Fruit fly (Drosophila melanogaster) S2 (cell line): ENCODE data around the gene ppk5.
A peak's percentile ranks its signal among the peaks of the same experiment; 100 is the strongest.

Experiments
- CG8478 ChIP-seq: fragments of >200 bp; optimal IDR thresholded peaks from 2 replicates; lab custom pipeline; 2018
- CTCF ChIP-seq, 2 experiments: fragments of >200 bp; optimal IDR thresholded peaks; 2 replicates each; lab custom pipeline; 2018

The ppk5 gene

DNA sequence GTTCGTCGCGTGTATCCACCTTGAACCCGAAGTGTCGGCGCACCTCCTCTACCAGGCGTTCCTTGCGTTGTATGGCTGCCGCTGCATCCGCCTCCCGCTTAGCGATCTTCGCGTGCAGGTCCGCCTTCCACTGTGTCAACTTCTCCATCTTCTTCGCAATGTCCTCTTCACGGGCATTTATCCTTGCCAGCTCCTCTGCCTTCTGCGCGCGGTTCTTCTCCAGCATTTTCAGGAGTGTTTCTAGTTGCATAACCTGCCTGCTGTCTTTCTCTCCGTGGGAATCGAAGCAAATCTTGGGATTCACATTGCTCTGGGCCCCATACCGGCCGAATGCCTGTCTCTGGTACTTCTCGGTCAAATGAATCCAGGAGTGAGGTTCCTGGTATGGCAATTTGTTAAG is 33.8 kb downstream of the ppk5 start:
- TF ChIP-seq CTCF (optimal IDR thresholded peaks at IDR 0.05; lab: Kevin White, UChicago) (no peak), CG8478 (no peak)

DNA sequence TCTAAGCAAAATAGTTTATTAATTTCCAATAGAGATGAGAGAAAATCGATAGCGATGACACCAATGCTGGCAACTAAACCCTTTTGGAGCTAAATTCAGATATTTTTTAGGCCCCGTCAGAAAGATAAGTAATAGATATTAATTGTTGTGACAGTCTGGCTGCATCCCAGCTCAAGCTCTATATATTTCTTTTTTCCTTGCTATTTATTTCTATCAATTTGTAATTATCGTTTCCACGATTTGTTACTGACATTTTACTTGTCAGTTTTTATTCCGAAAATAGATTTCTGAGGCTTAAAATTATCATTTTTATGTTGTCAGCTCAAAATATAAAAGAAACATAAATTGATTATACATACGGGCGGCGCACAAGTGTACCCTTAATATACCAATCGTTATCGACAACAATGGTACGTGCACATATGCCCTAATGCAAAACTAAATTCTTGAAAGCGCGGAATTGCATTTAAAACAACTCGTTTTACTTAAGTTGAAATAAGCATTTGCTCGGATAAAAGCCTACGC is 34.5 kb downstream of the ppk5 start, which contains the start of the genes CRIF and SMC5:
Gene CRIF (minus strand): TSS at position 51 of the 525 bp plus-strand sequence.
Gene SMC5 (plus strand): TSS at position 329 of the 525 bp plus-strand sequence.
- no peak for TF ChIP-seq CTCF (optimal IDR thresholded peaks at IDR 0.05; lab: Kevin White, UChicago)
- TF ChIP-seq CG8478: no peak

DNA sequence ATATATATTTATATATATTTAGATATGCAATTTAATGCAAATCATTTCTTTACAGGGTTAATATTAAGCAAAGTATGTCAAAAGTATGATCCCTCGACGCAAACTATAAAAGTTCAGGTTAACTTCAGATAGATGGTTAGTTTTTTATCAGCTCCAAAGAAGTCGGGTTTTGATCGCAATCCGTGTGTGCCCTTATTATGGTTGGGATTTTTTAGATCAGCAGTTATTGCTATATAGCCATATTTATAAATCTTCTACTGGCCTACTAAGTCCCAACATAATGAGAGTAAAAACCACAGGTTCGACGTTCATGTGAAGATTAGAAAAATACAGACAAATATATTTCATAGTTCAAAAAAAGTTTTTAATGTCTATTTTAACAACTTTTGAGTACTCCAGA is 39.4 kb downstream of the ppk5 start, which contains the start of gene EMC10:
Gene EMC10 (plus strand): TSS at position 301 of the 400 bp plus-strand sequence.
- TF ChIP-seq CTCF (optimal IDR thresholded peaks at IDR 0.05; lab: Kevin White, UChicago): no peak
- no peak for TF ChIP-seq CG8478

DNA sequence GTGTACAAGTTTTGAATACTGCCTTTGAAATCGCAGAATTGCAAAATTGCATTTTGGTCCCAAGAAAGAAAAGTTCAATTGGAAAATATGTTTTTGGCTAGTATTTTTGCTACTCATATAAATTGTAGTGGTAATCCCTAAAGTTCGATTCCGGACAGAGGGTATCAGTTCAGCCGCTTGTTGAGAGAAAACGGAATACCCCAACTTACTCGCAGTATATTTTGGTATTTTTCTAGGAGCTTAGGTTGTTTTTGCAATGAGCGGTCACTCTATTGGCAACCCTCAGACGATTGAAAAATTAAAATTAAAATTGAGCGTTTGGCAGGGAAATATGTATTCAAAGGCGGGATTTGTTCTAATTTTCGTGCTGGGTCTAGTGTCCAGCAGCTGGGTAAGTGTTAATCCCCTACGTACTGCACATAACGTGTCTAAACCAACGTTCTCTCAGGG is 39.9 kb downstream of the ppk5 start:
- TF ChIP-seq CTCF (optimal IDR thresholded peaks at IDR 0.05; lab: Kevin White, UChicago) (no peak), CG8478 (no peak)

DNA sequence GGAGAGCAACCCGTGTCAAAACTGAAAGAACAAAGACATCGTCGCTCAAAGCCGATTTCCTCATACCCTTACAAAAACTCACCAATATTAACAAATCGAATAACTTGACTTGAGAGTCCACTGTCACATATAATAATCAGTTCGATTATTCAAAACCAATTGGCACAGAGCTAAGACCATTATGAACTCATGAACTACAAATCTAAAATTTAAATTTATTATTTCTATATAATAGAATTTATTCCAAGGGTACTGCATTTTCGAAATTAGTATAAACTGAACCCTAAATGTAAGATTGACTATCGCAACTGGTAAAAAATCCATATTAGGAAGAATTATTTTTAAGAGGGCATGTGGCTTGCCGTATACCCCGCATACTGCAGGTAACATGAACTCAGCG is 47.5 kb downstream of the ppk5 start:
- no peak for TF ChIP-seq CTCF (optimal IDR thresholded peaks at IDR 0.05; lab: Kevin White, UChicago)
- TF ChIP-seq CG8478: no peak

DNA sequence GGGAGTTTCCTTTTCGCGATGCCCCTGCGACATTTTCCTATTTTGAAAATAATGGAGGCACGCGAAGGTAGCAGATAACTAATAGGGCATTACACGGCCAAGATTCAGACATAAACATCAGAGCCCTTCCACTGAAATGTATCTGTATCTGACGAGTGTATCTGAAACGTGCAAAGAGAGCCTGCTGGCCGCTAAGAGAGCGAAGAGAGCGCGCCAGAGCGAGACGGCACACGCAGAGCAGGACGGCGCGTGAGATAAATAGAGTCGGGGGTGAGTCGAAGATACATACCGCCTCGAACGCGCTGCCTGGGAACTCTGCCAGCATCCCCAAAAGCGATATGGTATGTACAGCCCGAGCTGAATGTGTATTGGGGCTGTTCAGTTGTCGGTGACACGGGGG is 50.2 kb downstream of the ppk5 start:
- TF ChIP-seq CG8478: no peak
- peak in 1 of 2 experiments; percentile 3 for TF ChIP-seq CTCF (optimal IDR thresholded peaks at IDR 0.05; lab: Kevin White, UChicago)

DNA sequence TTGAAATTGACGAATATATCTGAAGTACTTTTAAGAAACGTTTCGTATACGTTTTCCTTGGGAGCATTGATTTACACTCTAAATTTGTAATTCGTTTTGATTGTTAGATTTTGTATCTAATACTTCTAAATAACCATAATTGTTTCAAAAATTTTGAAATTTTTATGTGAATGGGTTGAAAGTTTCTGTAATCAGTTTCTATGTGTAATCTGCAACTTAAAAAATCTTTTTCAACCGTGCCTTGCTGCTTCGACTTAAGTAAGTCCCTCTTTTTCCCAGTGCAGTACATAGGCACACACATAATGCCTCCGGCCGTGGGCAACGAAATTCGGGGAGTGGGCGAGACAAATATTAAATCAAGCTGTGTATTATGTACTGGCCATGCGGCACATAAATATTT is 50.9 kb downstream of the ppk5 start:
- no peak for TF ChIP-seq CTCF (optimal IDR thresholded peaks at IDR 0.05; lab: Kevin White, UChicago)
- no peak for TF ChIP-seq CG8478
